Worm (Caenorhabditis elegans): Measurements from ENCODE around the gene nas-18.

Gene nas-18

ce11 chrV:11412125-11412524 is 15.9 kb downstream of the nas-18 start (continued):
- TF ChIP-seq F57C9.4 (tag; optimal IDR thresholded peaks at IDR 0.05) (no peak), tbp1 (GFP tag; optimal IDR thresholded peaks at IDR 0.05) (peak; percentile 87), B0035.1 (tag; optimal IDR thresholded peaks at IDR 0.05) (no peak), ama-1 (optimal IDR thresholded peaks at IDR 0.05) (no peak), ama-1 (GFP tag; optimal IDR thresholded peaks at IDR 0.05) (no peak), dpff-1 (tag; optimal IDR thresholded peaks at IDR 0.05) (no peak), F49E8.2 (tag; optimal IDR thresholded peaks at IDR 0.05; ENCODE audit: insufficient read depth) (no peak), ztf-25 (GFP tag; IDR thresholded peaks at IDR 0.05) (0 out of 2 replicates have a peak, but pooled peaks have one; percentile 35), attf-3 (GFP tag; conservative IDR thresholded peaks at IDR 0.05) (no peak), ztf-26 (tag; optimal IDR thresholded peaks at IDR 0.05) (no peak), F33H1.4 (GFP tag; IDR thresholded peaks at IDR 0.05) (peak; percentile 20; the same call in 1 of the 2 replicates), attf-6 (GFP tag; IDR thresholded peaks at IDR 0.05) (no peak), ZK185.1 (tag; optimal IDR thresholded peaks at IDR 0.05; ENCODE audit: poor library complexity, severe bottlenecking) (peak; percentile 42), ztf-22 (GFP tag; optimal IDR thresholded peaks at IDR 0.05) (no peak), cebp-1 (GFP tag; IDR thresholded peaks at IDR 0.05) (no peak), cebp-1 (tag; optimal IDR thresholded peaks at IDR 0.05) (no peak), nhr-90 (tag; optimal IDR thresholded peaks at IDR 0.05) (no peak), hlh-12 (tag; optimal IDR thresholded peaks at IDR 0.05) (no peak), akir-1 (GFP tag; optimal IDR thresholded peaks at IDR 0.05) (no peak), sptf-2 (GFP tag; optimal IDR thresholded peaks at IDR 0.05) (no peak), bed-1 (GFP tag; IDR thresholded peaks at IDR 0.05) (no peak), xnd-1 (tag; optimal IDR thresholded peaks at IDR 0.05) (no peak), mxl-1 (tag; optimal IDR thresholded peaks at IDR 0.05) (no peak), lin-35 (GFP tag; optimal IDR thresholded peaks at IDR 0.05) (no peak), snpc-4 (GFP tag; optimal IDR thresholded peaks at IDR 0.05) (no peak), snpc-4 (tag; optimal IDR thresholded peaks at IDR 0.05) (peak in 3 of 4 experiments; percentile 9 to 87 (median 73)), lin-40 (tag; optimal IDR thresholded peaks at IDR 0.05) (no peak), F23B12.7 (tag; optimal IDR thresholded peaks at IDR 0.05; ENCODE audit: insufficient read depth) (no peak), F22D6.2 (tag; optimal IDR thresholded peaks at IDR 0.05) (no peak), egrh-3 (GFP tag; IDR thresholded peaks at IDR 0.05) (0 out of 2 replicates have a peak, but pooled peaks have one; percentile 6), Y95B8A.8 (GFP tag; IDR thresholded peaks at IDR 0.05) (no peak), nfyb-1 (GFP tag; IDR thresholded peaks at IDR 0.05) (peak; percentile 63), B0261.1 (tag; optimal IDR thresholded peaks at IDR 0.05) (peak; percentile 81), lag-1 (GFP tag; IDR thresholded peaks at IDR 0.05) (no peak), nhr-120 (GFP tag; IDR thresholded peaks at IDR 0.05) (no peak), dox-1 (GFP tag; IDR thresholded peaks at IDR 0.05) (peak; percentile 90), B0336.3 (GFP tag; IDR thresholded peaks at IDR 0.05) (no peak; the same call in 1 of the 2 replicates), nfya-1 (tag; optimal IDR thresholded peaks at IDR 0.05; ENCODE audit: borderline replicate concordance, insufficient read depth) (no peak), egl-18 (GFP tag; IDR thresholded peaks at IDR 0.05) (no peak), nfya-2 (GFP tag; IDR thresholded peaks at IDR 0.05) (no peak), unc-130 (GFP tag; optimal IDR thresholded peaks at IDR 0.05) (peak; percentile 5), mel-28 (tag; optimal IDR thresholded peaks at IDR 0.05; ENCODE audit: borderline replicate concordance) (no peak), F10E7.11 (tag; optimal IDR thresholded peaks at IDR 0.05) (no peak)
